Worm (Caenorhabditis elegans) whole organism, L4 larva: ENCODE data around the gene K10D11.3.

Experiments
- F10B5.3 ChIP-seq: sonication (generic microtip); optimal IDR thresholded peaks from 2 replicates; lab custom pipeline; 2016; ENCODE audit warnings: mild to moderate bottlenecking, missing genetic modification characterization, missing compliant biosample characterization
- F37D6.2 ChIP-seq: sonication (generic microtip); optimal IDR thresholded peaks from 2 replicates; lab custom pipeline; 2016; ENCODE audit warnings: mild to moderate bottlenecking, missing genetic modification characterization, missing compliant biosample characterization
- F49E8.2 ChIP-seq: sonication (generic microtip); optimal IDR thresholded peaks from 2 replicates; lab custom pipeline; 2016; ENCODE audit warnings: missing compliant biosample characterization, mild to moderate bottlenecking, missing genetic modification characterization, borderline replicate concordance
- ZK337.2 ChIP-seq: fragments of 200-800 bp; sonication (Bioruptor generic); IDR thresholded peaks from 2 replicates; pipeline ENCODE4 v1.3.6; 2022; ENCODE audit warnings: missing genetic modification reagents, missing genetic modification characterization, missing compliant biosample characterization
- ZK546.5 ChIP-seq, 2 experiments: sonication (generic microtip); optimal IDR thresholded peaks; 2 replicates each; lab custom pipeline; 2017; ENCODE audit warnings: missing biosample characterization in 2 of 2, missing genetic modification characterization in 2 of 2
- aha-1 ChIP-seq: fragments of 150-350 bp; peaks from one replicate; lab custom pipeline; 2014; ENCODE audit warnings: missing biosample characterization, missing genetic modification characterization
- ama-1 ChIP-seq: fragments of 150-350 bp; optimal IDR thresholded peaks from 2 replicates; lab custom pipeline; 2014; ENCODE audit warnings: inconsistent platforms, mixed read lengths
- arid-1 ChIP-seq: fragments of 200-800 bp; sonication (Bioruptor generic); conservative IDR thresholded peaks from 2 replicates; pipeline ENCODE4 v1.3.6; 2022; ENCODE audit warnings: missing genetic modification reagents, missing genetic modification characterization, missing compliant biosample characterization
- ceh-20 ChIP-seq: fragments of 200-800 bp; sonication (Bioruptor generic); IDR thresholded peaks from 2 replicates; pipeline ENCODE4 v1.3.6; 2022; ENCODE audit warnings: missing genetic modification reagents, missing genetic modification characterization, missing compliant biosample characterization
- ceh-44 ChIP-seq: fragments of 200-800 bp; sonication (Bioruptor generic); IDR thresholded peaks from 2 replicates; pipeline ENCODE4 v1.3.6; 2022; ENCODE audit warnings: missing genetic modification reagents, missing genetic modification characterization, missing compliant biosample characterization
- ceh-62 ChIP-seq: sonication (generic microtip); optimal IDR thresholded peaks from 2 replicates; lab custom pipeline; 2017; ENCODE audit warnings: missing biosample characterization, missing genetic modification characterization
- ceh-82 ChIP-seq: sonication (generic microtip); optimal IDR thresholded peaks from 2 replicates; lab custom pipeline; 2017; ENCODE audit warnings: missing biosample characterization, missing genetic modification characterization
- ces-1 ChIP-seq: fragments of 150-350 bp; sonication (generic microtip); optimal IDR thresholded peaks from 4 replicates; lab custom pipeline; 2014; ENCODE audit warnings: missing biosample characterization, missing genetic modification reagents, missing genetic modification characterization
- ctbp-1 ChIP-seq: fragments of 200-800 bp; sonication (Bioruptor generic); IDR thresholded peaks from 2 replicates; pipeline ENCODE4 v1.3.6; 2022; ENCODE audit warnings: missing genetic modification reagents, missing genetic modification characterization, missing compliant biosample characterization
- daf-16 ChIP-seq, 3 experiments: sonication (generic microtip); optimal IDR thresholded peaks; 2 replicates each; lab custom pipeline; 2016 to 2017; ENCODE audit warnings: missing genetic modification characterization in 3 of 3, missing genetic modification reagents in 3 of 3, mild to moderate bottlenecking in 2 of 3, missing compliant biosample characterization in 2 of 3, missing biosample characterization in 1 of 3, moderate library complexity in 1 of 3
- dmd-6 ChIP-seq: fragments of 200-800 bp; sonication (Bioruptor generic); IDR thresholded peaks from 2 replicates; pipeline ENCODE4 v1.3.6; 2022; ENCODE audit warnings: missing genetic modification reagents, missing genetic modification characterization, missing compliant biosample characterization
- dve-1 ChIP-seq: sonication (generic microtip); optimal IDR thresholded peaks from 2 replicates; lab custom pipeline; 2017; ENCODE audit warnings: antibody characterized with exemption, mild to moderate bottlenecking, missing genetic modification characterization, missing compliant biosample characterization; ENCODE audit not compliant: insufficient read depth
- fkh-10 ChIP-seq: fragments of 150-350 bp; optimal IDR thresholded peaks from 2 replicates; lab custom pipeline; 2014; ENCODE audit warnings: missing biosample characterization, missing genetic modification reagents, missing genetic modification characterization
- gei-8 ChIP-seq: fragments of 200-800 bp; sonication (Bioruptor generic); optimal IDR thresholded peaks from 2 replicates; lab custom pipeline; 2018; ENCODE audit warnings: mild to moderate bottlenecking, missing genetic modification characterization, missing compliant biosample characterization
- hlh-11 ChIP-seq: fragments of 200-800 bp; sonication (Bioruptor generic); optimal IDR thresholded peaks from 2 replicates; lab custom pipeline; 2018; ENCODE audit warnings: mild to moderate bottlenecking, missing genetic modification characterization, missing compliant biosample characterization
- hlh-30 ChIP-seq: sonication (generic microtip); optimal IDR thresholded peaks from 2 replicates; lab custom pipeline; 2017; ENCODE audit warnings: antibody characterized with exemption, mild to moderate bottlenecking, missing genetic modification characterization, missing compliant biosample characterization; ENCODE audit not compliant: insufficient read depth
- jun-1 ChIP-seq: fragments of 150-350 bp; optimal IDR thresholded peaks from 2 replicates; lab custom pipeline; 2014; ENCODE audit warnings: missing biosample characterization, missing genetic modification reagents, missing genetic modification characterization
- lim-7 ChIP-seq: fragments of 200-800 bp; sonication (Bioruptor generic); IDR thresholded peaks from 2 replicates; pipeline ENCODE4 v1.3.6; 2022; ENCODE audit warnings: missing genetic modification characterization, missing compliant biosample characterization
- lin-1 ChIP-seq: fragments of 200-800 bp; sonication (Bioruptor generic); IDR thresholded peaks from 2 replicates; pipeline ENCODE4 v1.3.6; 2022; ENCODE audit warnings: missing genetic modification reagents, missing genetic modification characterization, missing compliant biosample characterization
- lin-29 ChIP-seq: fragments of 200-800 bp; sonication (Bioruptor generic); IDR thresholded peaks from 2 replicates; pipeline ENCODE4 v1.3.6; 2022; ENCODE audit warnings: missing genetic modification reagents, missing genetic modification characterization, missing compliant biosample characterization
- madf-5 ChIP-seq, 2 experiments: fragments of 200-800 bp; sonication (Bioruptor generic); IDR thresholded peaks; 2 replicates each; pipeline ENCODE4 v1.3.6; 2022; ENCODE audit warnings: missing compliant biosample characterization in 2 of 2, missing genetic modification characterization in 2 of 2
- madf-9 ChIP-seq: fragments of 200-800 bp; sonication (Bioruptor generic); conservative IDR thresholded peaks from 2 replicates; pipeline ENCODE4 v1.3.6; 2022; ENCODE audit warnings: missing genetic modification reagents, missing genetic modification characterization, missing compliant biosample characterization
- mdl-1 ChIP-seq, 2 experiments: fragments of 150-350 bp in 1 of 2; sonication (generic microtip) in 1 of 2; optimal IDR thresholded peaks; 2 replicates each; lab custom pipeline; 2014 to 2017; ENCODE audit warnings: missing biosample characterization in 2 of 2, missing genetic modification characterization in 2 of 2
- mep-1 ChIP-seq: fragments of 150-350 bp; sonication (generic microtip); optimal IDR thresholded peaks from 3 replicates; lab custom pipeline; 2014; ENCODE audit warnings: missing biosample characterization, missing genetic modification characterization
- nhr-25 ChIP-seq: sonication (generic microtip); optimal IDR thresholded peaks from 2 replicates; lab custom pipeline; 2017; ENCODE audit warnings: missing genetic modification characterization, mild to moderate bottlenecking, missing compliant biosample characterization, antibody characterized with exemption, moderate library complexity, borderline replicate concordance; ENCODE audit not compliant: insufficient read depth
- nhr-28 ChIP-seq: fragments of 150-350 bp; optimal IDR thresholded peaks from 2 replicates; lab custom pipeline; 2014; ENCODE audit warnings: missing biosample characterization, missing genetic modification characterization
- nhr-76 ChIP-seq: fragments of 150-350 bp; optimal IDR thresholded peaks from 2 replicates; lab custom pipeline; 2014; ENCODE audit warnings: missing biosample characterization, missing genetic modification characterization
- pha-4 ChIP-seq, 2 experiments: fragments of 150-350 bp in 1 of 2; fragments of 200-800 bp in 1 of 2; sonication (Bioruptor generic) in 1 of 2; IDR thresholded peaks in 1 of 2; optimal IDR thresholded peaks in 1 of 2; 2 replicates each; pipeline versions ENCODE4 v1.3.6 to Lab custom; 2014 to 2022; ENCODE audit warnings: missing genetic modification characterization in 2 of 2, missing genetic modification reagents in 2 of 2, missing biosample characterization in 1 of 2, missing compliant biosample characterization in 1 of 2
- php-3 ChIP-seq: fragments of 200-800 bp; sonication (Bioruptor generic); IDR thresholded peaks from 2 replicates; pipeline ENCODE4 v1.3.6; 2022; ENCODE audit warnings: missing genetic modification reagents, missing genetic modification characterization, missing compliant biosample characterization
- pqm-1 ChIP-seq: sonication (generic microtip); optimal IDR thresholded peaks from 2 replicates; lab custom pipeline; 2017; ENCODE audit warnings: missing biosample characterization, missing genetic modification characterization
- rbr-2 ChIP-seq: sonication (generic microtip); optimal IDR thresholded peaks from 2 replicates; lab custom pipeline; 2016; ENCODE audit warnings: missing genotype, missing genetic modification characterization, missing compliant biosample characterization
- set-16 ChIP-seq: fragments of 200-800 bp; sonication (Bioruptor generic); IDR thresholded peaks from 2 replicates; pipeline ENCODE4 v1.3.6; 2022; ENCODE audit warnings: missing genetic modification reagents, missing genetic modification characterization, missing compliant biosample characterization
- snpc-4 ChIP-seq: fragments of 150-350 bp; optimal IDR thresholded peaks from 2 replicates; lab custom pipeline; 2014; ENCODE audit warnings: missing biosample characterization, missing genetic modification characterization
- spr-3 ChIP-seq: fragments of 200-800 bp; sonication (Bioruptor generic); optimal IDR thresholded peaks from 2 replicates; lab custom pipeline; 2018; ENCODE audit warnings: mild to moderate bottlenecking, missing genetic modification characterization, missing compliant biosample characterization
- unc-62 ChIP-seq, 3 experiments: fragments of 150-350 bp in 1 of 3; sonication (generic microtip); optimal IDR thresholded peaks in 2 of 3; peaks in 1 of 3; 1 replicate in 1 of 3; 2 replicates in 2 of 3; lab custom pipeline; 2014 to 2017; ENCODE audit warnings: missing biosample characterization in 3 of 3, missing genetic modification characterization in 3 of 3, missing genetic modification reagents in 3 of 3, missing genotype in 1 of 3
- zag-1 ChIP-seq: fragments of 150-350 bp; optimal IDR thresholded peaks from 2 replicates; lab custom pipeline; 2014; ENCODE audit warnings: missing biosample characterization, missing genetic modification characterization
- zip-11 ChIP-seq: fragments of 200-800 bp; sonication (Bioruptor generic); IDR thresholded peaks from 2 replicates; pipeline ENCODE4 v1.3.6; 2022; ENCODE audit warnings: missing genetic modification characterization, missing compliant biosample characterization

Gene K10D11.3

DNA sequence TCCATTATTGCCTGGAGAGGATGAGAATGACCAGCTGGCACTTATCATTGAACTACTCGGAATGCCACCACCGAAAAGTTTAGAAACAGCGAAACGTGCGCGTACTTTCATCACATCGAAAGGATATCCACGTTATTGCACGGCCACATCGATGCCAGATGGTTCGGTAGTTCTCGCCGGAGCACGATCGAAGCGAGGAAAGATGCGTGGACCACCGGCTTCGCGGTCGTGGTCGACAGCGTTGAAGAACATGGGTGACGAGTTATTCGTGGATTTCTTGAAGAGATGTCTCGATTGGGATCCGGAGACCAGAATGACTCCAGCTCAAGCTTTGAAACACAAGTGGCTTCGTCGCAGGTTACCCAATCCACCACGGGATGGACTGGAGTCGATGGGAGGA is 47.6 kb upstream of the K10D11.3 start:
- peak; percentile 52 for TF ChIP-seq set-16 (GFP tag; lab: Robert Waterston, UW)
- no peak for TF ChIP-seq arid-1

DNA sequence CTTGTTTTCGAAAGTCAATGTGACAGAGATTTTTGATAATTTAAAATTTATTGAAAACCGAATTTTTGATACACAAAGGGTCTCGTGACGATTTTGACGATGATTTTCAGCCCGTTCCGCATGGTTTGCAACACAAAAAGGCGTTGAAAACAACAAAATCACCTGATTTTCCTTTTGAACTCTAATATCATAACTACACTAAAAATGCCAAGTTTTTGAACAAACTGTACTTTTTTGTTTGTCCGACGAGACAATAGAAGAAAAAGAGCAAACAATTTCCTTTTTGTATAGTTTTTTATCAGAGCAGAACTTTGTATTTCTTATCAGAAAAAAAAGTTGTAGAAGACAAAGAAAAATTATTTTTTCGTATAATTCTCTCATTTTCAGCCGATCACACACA is 46.2 kb upstream of the K10D11.3 start:
- TF ChIP-seq dve-1 (tag; lab: Kevin White, UChicago) (peak; percentile 61), aha-1 (tag; lab: Kevin White, UChicago) (peak; percentile 70), nhr-28 (tag; lab: Kevin White, UChicago) (peak; percentile 21), ceh-62 (tag; lab: Kevin White, UChicago) (no peak), mdl-1 (tag; optimal IDR thresholded peaks at IDR 0.05; lab: Kevin White, UChicago) (peak in 1 of 2 experiments; percentile 12), ZK546.5 (tag; optimal IDR thresholded peaks at IDR 0.05; lab: Kevin White, UChicago) (no peak), daf-16 (GFP tag; optimal IDR thresholded peaks at IDR 0.05; lab: Kevin White, UChicago) (no peak), daf-16 (tag; optimal IDR thresholded peaks at IDR 0.05; lab: Kevin White, UChicago) (peak; percentile 56), hlh-11 (tag; lab: Kevin White, UChicago) (peak; percentile 28), spr-3 (GFP tag; lab: Kevin White, UChicago) (no peak), hlh-30 (tag; lab: Kevin White, UChicago) (peak; percentile 48), pqm-1 (tag; lab: Kevin White, UChicago) (peak; percentile 28), unc-62 (GFP tag; optimal IDR thresholded peaks at IDR 0.05 in 1 of 2; lab: Kevin White, UChicago) (peak in 1 of 2 experiments; percentile 10), unc-62 (tag; optimal IDR thresholded peaks at IDR 0.05; lab: Kevin White, UChicago) (no peak)

DNA sequence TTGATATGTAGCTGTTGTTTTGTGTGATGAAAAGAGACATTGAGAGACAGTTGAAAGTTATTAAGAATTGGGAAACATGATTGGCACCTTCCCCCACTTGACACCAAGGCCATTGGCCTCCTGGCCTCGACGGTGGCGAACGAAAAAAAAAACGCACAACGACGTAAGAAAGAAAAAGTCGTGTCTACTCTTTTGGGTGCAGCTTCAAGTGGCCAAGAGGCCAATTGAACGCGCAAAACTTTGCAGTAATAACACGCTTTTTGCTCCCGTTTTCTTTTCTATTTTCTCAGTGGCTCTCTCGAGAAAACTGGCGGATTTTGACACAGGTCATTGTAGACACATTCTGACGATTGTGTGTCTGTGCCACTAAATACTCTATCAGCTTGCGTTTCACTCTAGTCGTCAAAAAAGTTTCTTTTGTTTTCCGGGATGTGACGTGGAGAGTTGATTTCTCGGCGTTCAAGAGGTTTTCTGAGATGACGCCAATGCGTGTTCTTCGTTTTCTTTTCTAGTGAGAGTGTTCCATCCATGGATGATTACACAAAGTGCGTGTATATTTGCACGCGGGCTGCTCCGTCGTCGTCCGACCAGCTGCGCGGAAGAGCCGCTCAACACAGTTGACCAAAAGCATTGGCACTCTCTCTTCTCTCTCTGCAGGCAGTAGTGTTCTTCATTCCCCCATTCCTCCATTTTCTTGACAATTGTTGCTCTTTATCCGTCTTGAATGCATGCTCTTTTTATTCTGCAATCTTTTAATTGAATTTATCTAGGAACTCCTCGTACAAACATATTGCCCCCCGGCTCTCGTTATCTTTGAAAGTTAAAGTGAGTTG is 44.7 kb upstream of the K10D11.3 start:
- TF ChIP-seq zag-1 (tag; lab: Kevin White, UChicago) = no peak
- no peak for TF ChIP-seq F37D6.2 (tag; lab: Kevin White, UChicago)
- TF ChIP-seq ama-1 (lab: Kevin White, UChicago) = no peak
- no peak for TF ChIP-seq ctbp-1 (GFP tag; lab: Robert Waterston, UW)
- no peak for TF ChIP-seq daf-16 (GFP tag; optimal IDR thresholded peaks at IDR 0.05; lab: Kevin White, UChicago)
- no peak for TF ChIP-seq daf-16 (tag; optimal IDR thresholded peaks at IDR 0.05; lab: Kevin White, UChicago)
- TF ChIP-seq mep-1 (tag; lab: Kevin White, UChicago) = no peak
- no peak for TF ChIP-seq lin-29 (GFP tag; lab: Robert Waterston, UW)
- no peak for TF ChIP-seq zip-11
- peak; percentile 29 for TF ChIP-seq hlh-11 (tag; lab: Kevin White, UChicago)
- TF ChIP-seq dmd-6 (GFP tag; lab: Robert Waterston, UW) = no peak
- no peak for TF ChIP-seq jun-1 (tag; lab: Kevin White, UChicago)
- TF ChIP-seq gei-8 (GFP tag; lab: Kevin White, UChicago) = no peak
- TF ChIP-seq ZK546.5 (tag; optimal IDR thresholded peaks at IDR 0.05; lab: Kevin White, UChicago) = no peak
- no peak for TF ChIP-seq ZK337.2 (GFP tag; lab: Robert Waterston, UW)
- TF ChIP-seq hlh-30 (tag; lab: Kevin White, UChicago) = no peak
- no peak for TF ChIP-seq F49E8.2 (tag; lab: Kevin White, UChicago)
- TF ChIP-seq ceh-44 (GFP tag; lab: Robert Waterston, UW) = no peak
- no peak for TF ChIP-seq fkh-10 (GFP tag; lab: Kevin White, UChicago)
- no peak for TF ChIP-seq snpc-4 (tag; lab: Kevin White, UChicago)
- TF ChIP-seq lin-1 (GFP tag; lab: Robert Waterston, UW) = no peak
- peak in 1 of 2 experiments; percentile 85 for TF ChIP-seq unc-62 (GFP tag; optimal IDR thresholded peaks at IDR 0.05 in 1 of 2; lab: Kevin White, UChicago)
- TF ChIP-seq unc-62 (tag; optimal IDR thresholded peaks at IDR 0.05; lab: Kevin White, UChicago) = no peak
- no peak for TF ChIP-seq lim-7 (GFP tag; lab: Robert Waterston, UW)
- no peak for TF ChIP-seq ces-1 (GFP tag; lab: Kevin White, UChicago)
- peak; percentile 52 for TF ChIP-seq nhr-25 (tag; lab: Kevin White, UChicago)
- no peak; the same call in 1 of the 2 replicates for TF ChIP-seq madf-9 (GFP tag; lab: Robert Waterston, UW)
- TF ChIP-seq rbr-2 (tag; lab: Kevin White, UChicago) = no peak
- no peak for TF ChIP-seq ceh-82 (tag; lab: Kevin White, UChicago)
- TF ChIP-seq pha-4 (GFP tag; IDR thresholded peaks at IDR 0.05; lab: Robert Waterston, UW) = no peak
- no peak for TF ChIP-seq pha-4 (tag; optimal IDR thresholded peaks at IDR 0.05; lab: Kevin White, UChicago)
- no peak for TF ChIP-seq madf-5 (GFP tag; IDR thresholded peaks at IDR 0.05; lab: Robert Waterston, UW)
- no peak for TF ChIP-seq ceh-20
- TF ChIP-seq php-3 (GFP tag; lab: Robert Waterston, UW) = no peak
- TF ChIP-seq F10B5.3 (tag; lab: Kevin White, UChicago) = no peak
- no peak for TF ChIP-seq nhr-76 (tag; lab: Kevin White, UChicago)
